Worm (Caenorhabditis elegans): Measurements from ENCODE around the gene mab-9.

DNA sequence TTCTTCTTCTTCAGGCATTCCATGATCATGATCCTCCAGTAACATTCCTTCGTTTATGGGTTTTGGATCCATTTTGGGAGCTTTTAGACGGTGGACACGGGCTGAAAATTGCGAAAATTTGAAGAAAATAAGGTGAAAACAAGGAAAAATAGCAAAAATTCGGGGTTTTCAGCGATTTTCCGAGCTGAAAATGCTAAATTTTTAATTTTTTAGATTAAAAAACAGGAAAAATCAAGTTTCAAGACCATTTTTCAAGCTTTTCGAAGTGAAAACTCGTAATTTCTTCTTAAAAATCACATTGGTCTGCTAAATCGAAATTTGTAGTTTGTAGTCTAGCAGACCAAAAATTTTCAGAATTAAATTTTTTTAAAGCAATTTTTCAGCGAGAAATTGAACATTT, 48.6 kb upstream of the mab-9 start, which contains the start of gene nfyb-1:
- no peak for TF ChIP-seq elt-3 (tag; optimal IDR thresholded peaks at IDR 0.05)
- no peak for TF ChIP-seq nhr-12 (tag; optimal IDR thresholded peaks at IDR 0.05)
- TF ChIP-seq unc-62 (GFP tag; optimal IDR thresholded peaks at IDR 0.05): no peak
